Worm (Caenorhabditis elegans) whole organism, L4 larva: ENCODE measurements around the gene aqp-5.

ENCODE experiments used
- F26F4.8 ChIP-seq: fragments of 200-800 bp; sonication (Bioruptor generic); conservative IDR thresholded peaks from 2 replicates; pipeline ENCODE4 v1.3.6; 2022; ENCODE audit warnings: missing genetic modification characterization, missing compliant biosample characterization
- Y105C5A.15 ChIP-seq: fragments of 200-800 bp; sonication (Bioruptor generic); IDR thresholded peaks from 2 replicates; pipeline ENCODE4 v1.3.6; 2022; ENCODE audit warnings: missing genetic modification characterization, missing compliant biosample characterization
- ZK337.2 ChIP-seq: fragments of 200-800 bp; sonication (Bioruptor generic); IDR thresholded peaks from 2 replicates; pipeline ENCODE4 v1.3.6; 2022; ENCODE audit warnings: missing genetic modification reagents, missing genetic modification characterization, missing compliant biosample characterization
- ama-1 ChIP-seq: fragments of 150-350 bp; optimal IDR thresholded peaks from 2 replicates; lab custom pipeline; 2014; ENCODE audit warnings: inconsistent platforms, mixed read lengths
- ceh-20 ChIP-seq: fragments of 200-800 bp; sonication (Bioruptor generic); IDR thresholded peaks from 2 replicates; pipeline ENCODE4 v1.3.6; 2022; ENCODE audit warnings: missing genetic modification reagents, missing genetic modification characterization, missing compliant biosample characterization
- ceh-32 ChIP-seq: sonication (generic microtip); optimal IDR thresholded peaks from 2 replicates; lab custom pipeline; 2016; ENCODE audit warnings: mild to moderate bottlenecking, missing genetic modification characterization, missing compliant biosample characterization; ENCODE audit not compliant: poor library complexity
- ceh-44 ChIP-seq: fragments of 200-800 bp; sonication (Bioruptor generic); IDR thresholded peaks from 2 replicates; pipeline ENCODE4 v1.3.6; 2022; ENCODE audit warnings: missing genetic modification reagents, missing genetic modification characterization, missing compliant biosample characterization
- cey-2 ChIP-seq: sonication (generic microtip); optimal IDR thresholded peaks from 3 replicates; lab custom pipeline; 2017; ENCODE audit warnings: missing genetic modification characterization, mild to moderate bottlenecking, missing compliant biosample characterization, antibody characterized with exemption, borderline replicate concordance; ENCODE audit not compliant: insufficient read depth
- ctbp-1 ChIP-seq: fragments of 200-800 bp; sonication (Bioruptor generic); IDR thresholded peaks from 2 replicates; pipeline ENCODE4 v1.3.6; 2022; ENCODE audit warnings: missing genetic modification reagents, missing genetic modification characterization, missing compliant biosample characterization
- daf-12 ChIP-seq: fragments of 150-350 bp; optimal IDR thresholded peaks from 2 replicates; lab custom pipeline; 2014; ENCODE audit warnings: missing biosample characterization, missing genetic modification reagents, missing genetic modification characterization
- daf-16 ChIP-seq, 3 experiments: sonication (generic microtip); optimal IDR thresholded peaks; 2 replicates each; lab custom pipeline; 2016 to 2017; ENCODE audit warnings: missing genetic modification characterization in 3 of 3, missing genetic modification reagents in 3 of 3, mild to moderate bottlenecking in 2 of 3, missing compliant biosample characterization in 2 of 3, missing biosample characterization in 1 of 3, moderate library complexity in 1 of 3
- dmd-6 ChIP-seq: fragments of 200-800 bp; sonication (Bioruptor generic); IDR thresholded peaks from 2 replicates; pipeline ENCODE4 v1.3.6; 2022; ENCODE audit warnings: missing genetic modification reagents, missing genetic modification characterization, missing compliant biosample characterization
- dmd-8 ChIP-seq: fragments of 200-800 bp; sonication (Bioruptor generic); IDR thresholded peaks from 2 replicates; pipeline ENCODE4 v1.3.6; 2022; ENCODE audit warnings: missing genetic modification characterization, missing compliant biosample characterization
- duxl-1 ChIP-seq: sonication (generic microtip); optimal IDR thresholded peaks from 2 replicates; lab custom pipeline; 2016; ENCODE audit warnings: mild to moderate bottlenecking, missing genetic modification characterization, moderate library complexity, missing compliant biosample characterization; ENCODE audit not compliant: poor library complexity
- egl-43 ChIP-seq: fragments of 200-800 bp; sonication (Bioruptor generic); IDR thresholded peaks from 2 replicates; pipeline ENCODE4 v1.3.6; 2022; ENCODE audit warnings: missing genetic modification reagents, missing genetic modification characterization, missing compliant biosample characterization
- fos-1 ChIP-seq: fragments of 150-350 bp; optimal IDR thresholded peaks from 2 replicates; lab custom pipeline; 2014; ENCODE audit warnings: missing biosample characterization, missing genetic modification characterization
- gei-8 ChIP-seq: fragments of 200-800 bp; sonication (Bioruptor generic); optimal IDR thresholded peaks from 2 replicates; lab custom pipeline; 2018; ENCODE audit warnings: mild to moderate bottlenecking, missing genetic modification characterization, missing compliant biosample characterization
- hif-1 ChIP-seq, 2 experiments: sonication (generic microtip); optimal IDR thresholded peaks; 2 replicates each; lab custom pipeline; 2016 to 2017; ENCODE audit warnings: missing compliant biosample characterization in 2 of 2, missing genetic modification characterization in 2 of 2, missing genetic modification reagents in 2 of 2, missing genotype in 2 of 2, mild to moderate bottlenecking in 1 of 2
- hlh-11 ChIP-seq: fragments of 200-800 bp; sonication (Bioruptor generic); optimal IDR thresholded peaks from 2 replicates; lab custom pipeline; 2018; ENCODE audit warnings: mild to moderate bottlenecking, missing genetic modification characterization, missing compliant biosample characterization
- lim-7 ChIP-seq: fragments of 200-800 bp; sonication (Bioruptor generic); IDR thresholded peaks from 2 replicates; pipeline ENCODE4 v1.3.6; 2022; ENCODE audit warnings: missing genetic modification characterization, missing compliant biosample characterization
- lin-1 ChIP-seq: fragments of 200-800 bp; sonication (Bioruptor generic); IDR thresholded peaks from 2 replicates; pipeline ENCODE4 v1.3.6; 2022; ENCODE audit warnings: missing genetic modification reagents, missing genetic modification characterization, missing compliant biosample characterization
- lin-15B ChIP-seq: fragments of 150-350 bp; sonication (generic microtip); optimal IDR thresholded peaks from 3 replicates; lab custom pipeline; 2014; ENCODE audit warnings: missing biosample characterization, missing genetic modification characterization
- lsy-2 ChIP-seq, 2 experiments: fragments of 150-350 bp in 1 of 2; sonication (generic microtip) in 1 of 2; optimal IDR thresholded peaks; 2 replicates each; lab custom pipeline; 2014 to 2017; ENCODE audit warnings: missing biosample characterization in 2 of 2, missing genetic modification characterization in 2 of 2
- madf-5 ChIP-seq, 2 experiments: fragments of 200-800 bp; sonication (Bioruptor generic); IDR thresholded peaks; 2 replicates each; pipeline ENCODE4 v1.3.6; 2022; ENCODE audit warnings: missing compliant biosample characterization in 2 of 2, missing genetic modification characterization in 2 of 2
- mdt-29 ChIP-seq: fragments of 200-800 bp; sonication (Bioruptor generic); IDR thresholded peaks from 2 replicates; pipeline ENCODE4 v1.3.6; 2022; ENCODE audit warnings: missing genetic modification reagents, missing genetic modification characterization, missing compliant biosample characterization
- mes-2 ChIP-seq: sonication (generic microtip); optimal IDR thresholded peaks from 2 replicates; lab custom pipeline; 2016; ENCODE audit warnings: missing genotype, mild to moderate bottlenecking, missing genetic modification characterization, missing compliant biosample characterization; ENCODE audit not compliant: poor library complexity, severe bottlenecking
- mxl-2 ChIP-seq: fragments of 200-800 bp; sonication (Bioruptor generic); conservative IDR thresholded peaks from 2 replicates; pipeline ENCODE4 v1.3.6; 2022; ENCODE audit warnings: missing genetic modification reagents, missing genetic modification characterization, missing compliant biosample characterization
- mxl-3 ChIP-seq: fragments of 200-800 bp; sonication (Bioruptor generic); optimal IDR thresholded peaks from 2 replicates; lab custom pipeline; 2018; ENCODE audit warnings: mild to moderate bottlenecking, missing genetic modification characterization, missing compliant biosample characterization
- nhr-10 ChIP-seq: fragments of 150-350 bp; optimal IDR thresholded peaks from 2 replicates; lab custom pipeline; 2014; ENCODE audit warnings: missing biosample characterization, missing genetic modification characterization
- nhr-11 ChIP-seq: fragments of 150-350 bp; optimal IDR thresholded peaks from 2 replicates; lab custom pipeline; 2014; ENCODE audit warnings: missing biosample characterization, missing genetic modification characterization
- nhr-237 ChIP-seq: sonication (generic microtip); optimal IDR thresholded peaks from 2 replicates; lab custom pipeline; 2017; ENCODE audit warnings: missing biosample characterization, missing genetic modification characterization
- nhr-48 ChIP-seq: sonication (generic microtip); optimal IDR thresholded peaks from 2 replicates; lab custom pipeline; 2016; ENCODE audit warnings: mild to moderate bottlenecking, missing genetic modification characterization, missing compliant biosample characterization
- nhr-6 ChIP-seq: fragments of 150-350 bp; optimal IDR thresholded peaks from 2 replicates; lab custom pipeline; 2014; ENCODE audit warnings: missing biosample characterization, missing genetic modification characterization
- nhr-76 ChIP-seq: fragments of 150-350 bp; optimal IDR thresholded peaks from 2 replicates; lab custom pipeline; 2014; ENCODE audit warnings: missing biosample characterization, missing genetic modification characterization
- rbr-2 ChIP-seq: sonication (generic microtip); optimal IDR thresholded peaks from 2 replicates; lab custom pipeline; 2016; ENCODE audit warnings: missing genotype, missing genetic modification characterization, missing compliant biosample characterization
- unc-130 ChIP-seq: sonication (generic microtip); optimal IDR thresholded peaks from 2 replicates; lab custom pipeline; 2016; ENCODE audit warnings: missing genetic modification reagents, missing genetic modification characterization, missing compliant biosample characterization
- unc-62 ChIP-seq, 3 experiments: fragments of 150-350 bp in 1 of 3; sonication (generic microtip); optimal IDR thresholded peaks in 2 of 3; peaks in 1 of 3; 1 replicate in 1 of 3; 2 replicates in 2 of 3; lab custom pipeline; 2014 to 2017; ENCODE audit warnings: missing biosample characterization in 3 of 3, missing genetic modification characterization in 3 of 3, missing genetic modification reagents in 3 of 3, missing genotype in 1 of 3
- zag-1 ChIP-seq: fragments of 150-350 bp; optimal IDR thresholded peaks from 2 replicates; lab custom pipeline; 2014; ENCODE audit warnings: missing biosample characterization, missing genetic modification characterization
- zfp-2 ChIP-seq: sonication (generic microtip); optimal IDR thresholded peaks from 2 replicates; lab custom pipeline; 2016; ENCODE audit warnings: mild to moderate bottlenecking, missing genetic modification characterization, missing compliant biosample characterization

Gene aqp-5

ce11 chrV:10491443-10491842 lies at the start of gene aqp-5:
aqp-5 (plus strand) TSS chrV:10491743.
- TF ChIP-seq ZK337.2 (GFP tag; lab: Robert Waterston, UW) (no peak), fos-1 (tag; lab: Kevin White, UChicago) (no peak), cey-2 (tag; lab: Kevin White, UChicago) (no peak), dmd-8 (no peak), nhr-76 (no peak), nhr-237 (tag; lab: Kevin White, UChicago) (no peak), unc-130 (no peak), lsy-2 (tag; optimal IDR thresholded peaks at IDR 0.05; lab: Kevin White, UChicago) (no peak), gei-8 (GFP tag; lab: Kevin White, UChicago) (no peak), lin-15B (no peak)

DNA sequence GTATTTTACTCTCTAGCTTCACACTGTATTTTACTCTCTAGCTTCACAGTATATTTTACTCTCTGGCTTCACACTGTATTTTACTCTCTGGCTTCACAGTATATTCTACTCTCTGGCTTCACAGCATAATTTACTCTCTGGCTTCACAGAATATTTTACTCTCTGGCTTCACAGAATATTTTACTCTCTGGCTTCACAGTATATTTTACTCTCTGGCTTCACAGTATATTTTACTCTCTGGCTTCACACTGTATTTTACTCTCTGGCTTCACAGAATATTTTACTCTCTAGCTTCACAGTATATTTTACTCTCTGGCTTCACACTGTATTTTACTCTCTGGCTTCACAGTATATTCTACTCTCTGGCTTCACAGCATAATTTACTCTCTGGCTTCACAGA lies 41.6 kb upstream of the aqp-5 start:
- TF ChIP-seq dmd-6, result 0 out of 2 replicates have a peak, but pooled peaks have one; percentile 9
- TF ChIP-seq, all 104 proteins: peak for 1; not testable (repeated sequence) for 103

ce11 chrV:10450355-10450754 lies 41.2 kb upstream of the aqp-5 start:
- TF ChIP-seq mxl-2 (0 out of 2 replicates have a peak, but pooled peaks have one; percentile 22), Y105C5A.15 (GFP tag; lab: Robert Waterston, UW) (peak; percentile 61; the same call in 1 of the 2 replicates), lim-7 (GFP tag; lab: Robert Waterston, UW) (peak; percentile 62; the same call in 1 of the 2 replicates), ctbp-1 (GFP tag; lab: Robert Waterston, UW) (0 out of 2 replicates have a peak, but pooled peaks have one; percentile 11), lin-1 (GFP tag; lab: Robert Waterston, UW) (0 out of 2 replicates have a peak, but pooled peaks have one; percentile 16), madf-5 (GFP tag; IDR thresholded peaks at IDR 0.05; lab: Robert Waterston, UW) (peak in 1 of 2 experiments; percentile 74; a peak in 1 of 4 replicates), F26F4.8 (peak; percentile 89)

DNA sequence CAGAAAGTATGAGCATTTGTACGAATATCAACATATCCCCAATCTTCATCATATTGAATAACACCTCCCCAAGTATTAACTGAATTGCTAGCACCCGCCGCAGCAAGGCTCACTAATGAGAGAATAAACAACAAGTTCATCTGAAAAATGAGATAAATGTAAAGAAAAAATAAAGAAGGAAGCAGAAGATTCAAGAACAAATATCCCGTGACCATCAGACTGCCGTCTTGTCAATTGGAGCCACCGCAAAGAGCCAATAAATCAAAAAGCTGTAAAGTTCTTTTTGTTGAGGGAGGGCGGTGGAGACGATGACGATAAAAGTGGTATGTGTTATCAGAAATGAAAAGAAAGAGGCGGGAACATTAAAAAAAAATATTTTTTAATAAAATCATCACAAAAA lies 38.1 kb upstream of the aqp-5 start, which contains the start of gene Y32F6A.5:
Gene Y32F6A.5, minus strand, starts transcription at position 140 of the 400 bp plus-strand sequence.
- TF ChIP-seq nhr-48 (tag; lab: Kevin White, UChicago) (no peak), ama-1 (lab: Kevin White, UChicago) (no peak), rbr-2 (tag; lab: Kevin White, UChicago) (no peak), ceh-44 (GFP tag; lab: Robert Waterston, UW) (no peak), ceh-32 (no peak), unc-62 (GFP tag; optimal IDR thresholded peaks at IDR 0.05 in 1 of 2; lab: Kevin White, UChicago) (peak in 1 of 2 experiments; percentile 3), unc-62 (tag; optimal IDR thresholded peaks at IDR 0.05; lab: Kevin White, UChicago) (no peak), hif-1 (tag; optimal IDR thresholded peaks at IDR 0.05; lab: Kevin White, UChicago) (peak in 1 of 2 experiments; percentile 24), zfp-2 (tag; lab: Kevin White, UChicago) (no peak), dmd-8 (no peak), mes-2 (tag; lab: Kevin White, UChicago) (no peak), hlh-11 (peak; percentile 54), lsy-2 (tag; optimal IDR thresholded peaks at IDR 0.05; lab: Kevin White, UChicago) (peak in 1 of 2 experiments; percentile 2), nhr-10 (tag; lab: Kevin White, UChicago) (no peak), egl-43 (no peak), lin-15B (no peak), nhr-11 (tag; lab: Kevin White, UChicago) (peak; percentile 51), mdt-29 (peak; percentile 71; the same call in 1 of the 2 replicates), daf-16 (GFP tag; optimal IDR thresholded peaks at IDR 0.05; lab: Kevin White, UChicago) (peak in 1 of 2 experiments; percentile 74), daf-16 (tag; optimal IDR thresholded peaks at IDR 0.05; lab: Kevin White, UChicago) (no peak), mxl-3 (GFP tag; lab: Kevin White, UChicago) (no peak), ceh-20 (GFP tag; lab: Robert Waterston, UW) (peak; percentile 65), zag-1 (no peak), duxl-1 (tag; lab: Kevin White, UChicago) (no peak), unc-130 (no peak), daf-12 (no peak), nhr-6 (no peak)
